Fruit fly (Drosophila melanogaster) whole organism, wandering third instar larva: ENCODE data around the gene CG10804.

Experiments
- brk ChIP-seq: fragments of 200-800 bp; sonication (Bioruptor generic); optimal IDR thresholded peaks from 2 replicates; lab custom pipeline; 2016; ENCODE audit warnings: missing biosample characterization, mild to moderate bottlenecking, missing genetic modification characterization
- h ChIP-seq: fragments of 200-800 bp; sonication (Bioruptor generic); optimal IDR thresholded peaks from 3 replicates; lab custom pipeline; 2016; ENCODE audit warnings: missing biosample characterization, mild to moderate bottlenecking, missing genetic modification characterization
- pan ChIP-seq: fragments of >200 bp; optimal IDR thresholded peaks from 2 replicates; lab custom pipeline; 2017
- rgr ChIP-seq: fragments of 200-800 bp; sonication (Bioruptor generic); optimal IDR thresholded peaks from 3 replicates; lab custom pipeline; 2016; ENCODE audit warnings: missing biosample characterization, mild to moderate bottlenecking, missing genetic modification characterization
- sv ChIP-seq: fragments of 200-800 bp; sonication (Bioruptor generic); optimal IDR thresholded peaks from 3 replicates; lab custom pipeline; 2016; ENCODE audit warnings: missing biosample characterization, missing genetic modification characterization
- tai ChIP-seq: sonication (Bioruptor generic); optimal IDR thresholded peaks from 2 replicates; lab custom pipeline; 2016; ENCODE audit warnings: missing biosample characterization, missing genetic modification characterization

- TF ChIP-seq rgr (no peak), h (GFP tag; lab: Kevin White, UChicago) (no peak), brk (GFP tag; lab: Kevin White, UChicago) (no peak), pan (no peak), sv (no peak), tai (GFP tag; lab: Kevin White, UChicago) (no peak)
Measured at dm6 chrX:3446157-3446556, 36.0 kb downstream of the CG10804 start.
